Worm (Caenorhabditis elegans): ENCODE results near the gene K06A4.7.

K06A4.7 gene

ce11 chrV:9503152-9503817 is 12.0 kb upstream of the K06A4.7 start:
- TF ChIP-seq unc-62 (GFP tag; optimal IDR thresholded peaks at IDR 0.05): no peak

ce11 chrV:9500826-9501451 is 9.6 kb upstream of the K06A4.7 start, which contains the start of gene swt-5:
Gene swt-5, plus strand, starts transcription at chrV:9501401.
- TF ChIP-seq unc-62 (GFP tag; optimal IDR thresholded peaks at IDR 0.05): no peak

ce11 chrV:9499295-9499694 is 8.0 kb upstream of the K06A4.7 start:
- no peak for TF ChIP-seq unc-62 (GFP tag; optimal IDR thresholded peaks at IDR 0.05)

- no peak for TF ChIP-seq unc-62 (GFP tag; optimal IDR thresholded peaks at IDR 0.05)
Measured at ce11 chrV:9496742-9497141, 5.5 kb upstream of the K06A4.7 start, which contains the start of gene gsnl-1. Gene gsnl-1, plus strand, starts transcription at chrV:9497042.

- no peak for TF ChIP-seq unc-62 (GFP tag; optimal IDR thresholded peaks at IDR 0.05)
Measured at ce11 chrV:9492460-9492859, 1.2 kb upstream of the K06A4.7 start.

ce11 chrV:9489411-9489810 is 1.9 kb downstream of the K06A4.7 start, which contains the start of gene K06A4.10:
Gene K06A4.10, minus strand, starts transcription at chrV:9489800.
- TF ChIP-seq unc-62 (GFP tag; optimal IDR thresholded peaks at IDR 0.05): no peak

- no peak for TF ChIP-seq unc-62 (GFP tag; optimal IDR thresholded peaks at IDR 0.05)
Measured at ce11 chrV:9485508-9485907, 5.8 kb downstream of the K06A4.7 start.

ce11 chrV:9483738-9484256 is 7.5 kb downstream of the K06A4.7 start, which contains the start of gene K06A4.2:
Gene K06A4.2, plus strand, starts transcription at chrV:9484206.
- no peak for TF ChIP-seq unc-62 (GFP tag; optimal IDR thresholded peaks at IDR 0.05)

- no peak for TF ChIP-seq unc-62 (GFP tag; optimal IDR thresholded peaks at IDR 0.05)
Measured at ce11 chrV:9480566-9480965, 10.7 kb downstream of the K06A4.7 start, which contains the start of gene K06A4.6. Gene K06A4.6, minus strand, starts transcription at chrV:9480666.

- TF ChIP-seq unc-62 (GFP tag; optimal IDR thresholded peaks at IDR 0.05): no peak
Measured at ce11 chrV:9477863-9478262, 13.4 kb downstream of the K06A4.7 start, which contains the start of gene nas-3. Gene nas-3, plus strand, starts transcription at chrV:9478163.

- no peak for TF ChIP-seq unc-62 (GFP tag; optimal IDR thresholded peaks at IDR 0.05)
Measured at ce11 chrV:9473924-9474323, 17.4 kb downstream of the K06A4.7 start.

ce11 chrV:9471675-9472074 is 19.6 kb downstream of the K06A4.7 start, which contains the start of gene flp-6:
Gene flp-6, plus strand, starts transcription at chrV:9471975.
- no peak for TF ChIP-seq unc-62 (GFP tag; optimal IDR thresholded peaks at IDR 0.05)

- TF ChIP-seq unc-62 (GFP tag; optimal IDR thresholded peaks at IDR 0.05): no peak
Measured at ce11 chrV:9465529-9465928, 25.8 kb downstream of the K06A4.7 start.

- TF ChIP-seq unc-62 (GFP tag; optimal IDR thresholded peaks at IDR 0.05): no peak
Measured at ce11 chrV:9462605-9463004, 28.7 kb downstream of the K06A4.7 start, which contains the start of gene F07D3.3. Gene F07D3.3, minus strand, starts transcription at chrV:9462705.

ce11 chrV:9457535-9457934 is 33.8 kb downstream of the K06A4.7 start:
- no peak for TF ChIP-seq unc-62 (GFP tag; optimal IDR thresholded peaks at IDR 0.05)

- TF ChIP-seq unc-62 (GFP tag; optimal IDR thresholded peaks at IDR 0.05): no peak
Measured at ce11 chrV:9453933-9454332, 37.4 kb downstream of the K06A4.7 start.

ce11 chrV:9453333-9453732 is 38.0 kb downstream of the K06A4.7 start:
- TF ChIP-seq unc-62 (GFP tag; optimal IDR thresholded peaks at IDR 0.05): no peak
